Worm (Caenorhabditis elegans): ENCODE data around the gene col-12.
A peak's percentile ranks its signal among the peaks of the same experiment; 100 is the strongest.

col-12 gene

DNA sequence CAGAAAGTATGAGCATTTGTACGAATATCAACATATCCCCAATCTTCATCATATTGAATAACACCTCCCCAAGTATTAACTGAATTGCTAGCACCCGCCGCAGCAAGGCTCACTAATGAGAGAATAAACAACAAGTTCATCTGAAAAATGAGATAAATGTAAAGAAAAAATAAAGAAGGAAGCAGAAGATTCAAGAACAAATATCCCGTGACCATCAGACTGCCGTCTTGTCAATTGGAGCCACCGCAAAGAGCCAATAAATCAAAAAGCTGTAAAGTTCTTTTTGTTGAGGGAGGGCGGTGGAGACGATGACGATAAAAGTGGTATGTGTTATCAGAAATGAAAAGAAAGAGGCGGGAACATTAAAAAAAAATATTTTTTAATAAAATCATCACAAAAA, 28.5 kb upstream of the col-12 start, which contains the start of gene Y32F6A.5:
Y32F6A.5 (minus strand) TSS at position 140 of the 400 bp plus-strand sequence.
- TF ChIP-seq ets-7 (tag; optimal IDR thresholded peaks at IDR 0.05) (no peak), ama-1 (optimal IDR thresholded peaks at IDR 0.05) (no peak), F13C5.2 (tag; optimal IDR thresholded peaks at IDR 0.05) (no peak), tbx-37 (GFP tag; conservative IDR thresholded peaks at IDR 0.05) (no peak), hmg-4 (GFP tag; optimal IDR thresholded peaks at IDR 0.05) (no peak), pes-1 (GFP tag; IDR thresholded peaks at IDR 0.05) (no peak), ceh-13 (GFP tag; optimal IDR thresholded peaks at IDR 0.05) (no peak), hmbx-1 (tag; optimal IDR thresholded peaks at IDR 0.05) (no peak), flt-1 (GFP tag; IDR thresholded peaks at IDR 0.05) (no peak), hnd-1 (tag; optimal IDR thresholded peaks at IDR 0.05) (no peak), sea-1 (GFP tag; conservative IDR thresholded peaks at IDR 0.05) (no peak), tra-4 (tag; optimal IDR thresholded peaks at IDR 0.05) (no peak), scrt-1 (GFP tag; IDR thresholded peaks at IDR 0.05) (no peak), aly-1 (tag; optimal IDR thresholded peaks at IDR 0.05) (no peak), ceh-36 (tag; optimal IDR thresholded peaks at IDR 0.05) (no peak), tbx-11 (GFP tag; IDR thresholded peaks at IDR 0.05) (no peak)

DNA sequence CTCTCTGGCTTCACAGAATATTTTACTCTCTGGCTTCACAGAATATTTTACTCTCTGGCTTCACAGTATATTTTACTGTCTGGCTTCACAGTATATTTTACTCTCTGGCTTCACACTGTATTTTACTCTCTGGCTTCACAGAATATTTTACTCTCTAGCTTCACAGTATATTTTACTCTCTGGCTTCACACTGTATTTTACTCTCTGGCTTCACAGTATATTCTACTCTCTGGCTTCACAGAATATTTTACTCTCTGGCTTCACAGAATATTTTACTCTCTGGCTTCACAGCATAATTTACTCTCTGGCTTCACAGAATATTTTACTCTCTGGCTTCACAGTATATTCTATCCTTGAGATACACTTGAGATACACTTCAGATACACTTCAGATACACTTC, 25.4 kb upstream of the col-12 start:
- TF ChIP-seq flt-1 (GFP tag; IDR thresholded peaks at IDR 0.05) (peak; percentile 71), tbx-37 (GFP tag; conservative IDR thresholded peaks at IDR 0.05) (peak; percentile 77; the same call in 1 of the 2 replicates), tbx-11 (GFP tag; IDR thresholded peaks at IDR 0.05) (peak; percentile 58; the same call in 1 of the 2 replicates), sea-1 (GFP tag; conservative IDR thresholded peaks at IDR 0.05) (0 out of 2 replicates have a peak, but pooled peaks have one; percentile 44)

ce11 chrV:10449947-10450346, 24.9 kb upstream of the col-12 start:
- peak; percentile 40 for TF ChIP-seq tbx-37 (GFP tag; conservative IDR thresholded peaks at IDR 0.05)

DNA sequence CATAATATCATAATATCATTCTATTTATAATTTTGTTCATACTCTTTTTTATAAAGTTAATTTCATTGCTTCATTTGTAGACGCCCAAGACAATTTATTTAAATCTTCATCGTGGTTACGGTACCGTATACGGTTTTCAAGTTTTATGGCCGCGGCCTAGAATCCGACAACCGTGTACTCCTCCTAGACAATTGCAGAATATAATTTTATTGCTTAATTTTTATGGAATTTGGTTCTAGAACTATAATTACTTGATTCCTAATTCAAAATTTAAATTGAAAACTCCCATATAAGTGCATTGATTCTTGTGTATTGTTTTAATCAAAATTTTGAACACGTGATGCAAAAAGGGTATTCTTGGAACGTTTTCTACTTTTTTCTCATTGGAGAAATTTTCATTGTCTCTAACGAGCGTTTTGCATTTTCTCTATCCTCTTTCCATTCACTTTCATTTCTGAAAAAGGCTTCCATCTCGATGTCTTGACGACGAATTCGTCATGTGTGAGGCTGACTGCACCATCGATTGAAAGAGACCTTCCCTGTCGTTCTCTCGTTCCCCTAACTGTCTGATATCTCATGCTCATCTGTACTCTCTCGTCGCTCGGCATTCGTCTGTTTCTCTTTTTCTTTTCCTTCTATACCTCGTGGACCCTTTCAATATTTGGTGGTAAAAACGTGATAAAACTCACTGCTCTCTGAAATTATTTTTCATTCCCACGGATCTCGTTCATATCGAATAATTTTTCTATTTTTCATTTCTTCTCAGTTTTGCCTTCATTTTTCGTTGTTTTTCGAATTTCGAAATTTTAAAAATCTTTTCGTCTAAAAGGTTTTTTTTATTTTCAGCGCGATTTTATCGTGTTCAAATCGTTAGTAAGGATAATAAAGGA, 16.4 kb upstream of the col-12 start, which contains the start of gene pap-1:
pap-1 (plus strand) TSS at position 840 of the 890 bp plus-strand sequence.
- no peak for TF ChIP-seq tbx-11 (GFP tag; IDR thresholded peaks at IDR 0.05)
- no peak for TF ChIP-seq hnd-1 (tag; optimal IDR thresholded peaks at IDR 0.05)
- TF ChIP-seq aly-1 (tag; optimal IDR thresholded peaks at IDR 0.05), result no peak
- TF ChIP-seq ama-1 (optimal IDR thresholded peaks at IDR 0.05), result no peak
- TF ChIP-seq B0310.2 (tag; optimal IDR thresholded peaks at IDR 0.05), result no peak
- no peak for TF ChIP-seq hmg-4 (GFP tag; optimal IDR thresholded peaks at IDR 0.05)
- TF ChIP-seq ceh-36 (tag; optimal IDR thresholded peaks at IDR 0.05), result no peak
- TF ChIP-seq hmbx-1 (tag; optimal IDR thresholded peaks at IDR 0.05), result no peak
- TF ChIP-seq flt-1 (GFP tag; IDR thresholded peaks at IDR 0.05), result no peak
- TF ChIP-seq scrt-1 (GFP tag; IDR thresholded peaks at IDR 0.05), result no peak
- TF ChIP-seq ceh-13 (GFP tag; optimal IDR thresholded peaks at IDR 0.05), result no peak

- TF ChIP-seq aly-1 (tag; optimal IDR thresholded peaks at IDR 0.05) (no peak), hmbx-1 (tag; optimal IDR thresholded peaks at IDR 0.05) (no peak), ama-1 (optimal IDR thresholded peaks at IDR 0.05) (no peak), ets-7 (tag; optimal IDR thresholded peaks at IDR 0.05) (no peak), sea-1 (GFP tag; conservative IDR thresholded peaks at IDR 0.05) (no peak), flt-1 (GFP tag; IDR thresholded peaks at IDR 0.05) (no peak), B0310.2 (tag; optimal IDR thresholded peaks at IDR 0.05) (no peak), ceh-13 (GFP tag; optimal IDR thresholded peaks at IDR 0.05) (no peak), pes-1 (GFP tag; IDR thresholded peaks at IDR 0.05) (no peak), ceh-36 (tag; optimal IDR thresholded peaks at IDR 0.05) (no peak), F13C5.2 (tag; optimal IDR thresholded peaks at IDR 0.05) (no peak), scrt-1 (GFP tag; IDR thresholded peaks at IDR 0.05) (no peak), hnd-1 (tag; optimal IDR thresholded peaks at IDR 0.05) (no peak), tbx-37 (GFP tag; conservative IDR thresholded peaks at IDR 0.05) (no peak), tbx-11 (GFP tag; IDR thresholded peaks at IDR 0.05) (no peak), hmg-4 (GFP tag; optimal IDR thresholded peaks at IDR 0.05) (no peak)
Observed at ce11 chrV:10440723-10441122, 15.7 kb upstream of the col-12 start, which contains the start of gene snf-10. snf-10 (minus strand) TSS chrV:10440823.

ce11 chrV:10436612-10437011, 11.6 kb upstream of the col-12 start, which contains the start of gene set-22:
set-22 (plus strand) TSS chrV:10436912.
- TF ChIP-seq hmg-4 (GFP tag; optimal IDR thresholded peaks at IDR 0.05), result no peak
- no peak for TF ChIP-seq scrt-1 (GFP tag; IDR thresholded peaks at IDR 0.05)
- no peak for TF ChIP-seq tbx-11 (GFP tag; IDR thresholded peaks at IDR 0.05)
- TF ChIP-seq ceh-36 (tag; optimal IDR thresholded peaks at IDR 0.05), result no peak
- no peak for TF ChIP-seq hnd-1 (tag; optimal IDR thresholded peaks at IDR 0.05)
- no peak for TF ChIP-seq tra-4 (tag; optimal IDR thresholded peaks at IDR 0.05)
- no peak for TF ChIP-seq hmbx-1 (tag; optimal IDR thresholded peaks at IDR 0.05)
- no peak for TF ChIP-seq tbx-37 (GFP tag; conservative IDR thresholded peaks at IDR 0.05)
- TF ChIP-seq aly-1 (tag; optimal IDR thresholded peaks at IDR 0.05), result no peak
- TF ChIP-seq ets-7 (tag; optimal IDR thresholded peaks at IDR 0.05), result no peak
- no peak for TF ChIP-seq pes-1 (GFP tag; IDR thresholded peaks at IDR 0.05)
- TF ChIP-seq ceh-13 (GFP tag; optimal IDR thresholded peaks at IDR 0.05), result no peak
- no peak for TF ChIP-seq F13C5.2 (tag; optimal IDR thresholded peaks at IDR 0.05)
- TF ChIP-seq B0310.2 (tag; optimal IDR thresholded peaks at IDR 0.05), result no peak

ce11 chrV:10435198-10435597, 10.2 kb upstream of the col-12 start:
- TF ChIP-seq tbx-37 (GFP tag; conservative IDR thresholded peaks at IDR 0.05) (no peak), hmbx-1 (tag; optimal IDR thresholded peaks at IDR 0.05) (no peak), hnd-1 (tag; optimal IDR thresholded peaks at IDR 0.05) (no peak), sea-1 (GFP tag; conservative IDR thresholded peaks at IDR 0.05) (no peak), ceh-36 (tag; optimal IDR thresholded peaks at IDR 0.05) (no peak), pes-1 (GFP tag; IDR thresholded peaks at IDR 0.05) (no peak), hmg-4 (GFP tag; optimal IDR thresholded peaks at IDR 0.05) (no peak), ama-1 (optimal IDR thresholded peaks at IDR 0.05) (no peak), B0310.2 (tag; optimal IDR thresholded peaks at IDR 0.05) (no peak), tbx-11 (GFP tag; IDR thresholded peaks at IDR 0.05) (no peak), aly-1 (tag; optimal IDR thresholded peaks at IDR 0.05) (no peak), tra-4 (tag; optimal IDR thresholded peaks at IDR 0.05) (no peak)

Data from whole organism, early embryonic.